Fruit fly (Drosophila melanogaster): ENCODE data around the gene kipf.

The kipf gene

dm6 chr3R:7962778-7963494, 49.3 kb downstream of the kipf start (continued):
- TF ChIP-seq CG8478 (optimal IDR thresholded peaks at IDR 0.05) (peak; percentile 72), CG7556 (GFP tag; optimal IDR thresholded peaks at IDR 0.05) (no peak), crp (GFP tag; optimal IDR thresholded peaks at IDR 0.05) (no peak), repo (GFP tag; optimal IDR thresholded peaks at IDR 0.05) (no peak), CG6654 (GFP tag; optimal IDR thresholded peaks at IDR 0.05) (peak; percentile 55), Neu2 (GFP tag; optimal IDR thresholded peaks at IDR 0.05; ENCODE audit: borderline replicate concordance) (no peak), Opbp (GFP tag; IDR thresholded peaks at IDR 0.05; ENCODE audit: partially characterized antibody) (0 out of 3 replicates have a peak, but pooled peaks have one; percentile 47), rib (GFP tag; IDR thresholded peaks at IDR 0.05) (no peak; the same call in 1 of the 2 replicates), disco-r (GFP tag; optimal IDR thresholded peaks at IDR 0.05) (no peak), CG14860 (GFP tag; IDR thresholded peaks at IDR 0.05; ENCODE audit: partially characterized antibody) (0 out of 3 replicates have a peak, but pooled peaks have one; percentile 34), CG5245 (GFP tag; optimal IDR thresholded peaks at IDR 0.05) (no peak), gsb-n (tag; optimal IDR thresholded peaks at IDR 0.05) (peak; percentile 29), CG12236 (GFP tag; optimal IDR thresholded peaks at IDR 0.05) (no peak), danr (GFP tag; IDR thresholded peaks at IDR 0.05) (no peak), Atf3 (GFP tag; optimal IDR thresholded peaks at IDR 0.05) (no peak), ac (GFP tag; optimal IDR thresholded peaks at IDR 0.05) (no peak), cas (GFP tag; IDR thresholded peaks at IDR 0.05) (no peak), aop (GFP tag; IDR thresholded peaks at IDR 0.05) (peak; percentile 74), ems (GFP tag; optimal IDR thresholded peaks at IDR 0.05) (no peak), CG4854 (GFP tag; optimal IDR thresholded peaks at IDR 0.05) (no peak), so (GFP tag; IDR thresholded peaks at IDR 0.05) (no peak), da (GFP tag; optimal IDR thresholded peaks at IDR 0.05) (no peak), yki (optimal IDR thresholded peaks at IDR 0.05) (no peak), CG9817 (tag; optimal IDR thresholded peaks at IDR 0.05) (no peak), CG10979 (tag; optimal IDR thresholded peaks at IDR 0.05) (peak; percentile 79), ken (GFP tag; IDR thresholded peaks at IDR 0.05) (no peak), eve (GFP tag; optimal IDR thresholded peaks at IDR 0.05) (peak in 1 of 2 experiments; percentile 64), CG5180 (GFP tag; optimal IDR thresholded peaks at IDR 0.05) (peak; percentile 94), CG13624 (GFP tag; optimal IDR thresholded peaks at IDR 0.05) (no peak), zfh1 (GFP tag; IDR thresholded peaks at IDR 0.05) (peak; percentile 57; the same call in 1 of the 3 replicates), CG4404 (GFP tag; IDR thresholded peaks at IDR 0.05) (no peak), CG10267 (tag; optimal IDR thresholded peaks at IDR 0.05) (peak; percentile 58), insv (GFP tag; optimal IDR thresholded peaks at IDR 0.05) (no peak), ham (GFP tag; IDR thresholded peaks at IDR 0.05) (no peak), abd-A (tag; optimal IDR thresholded peaks at IDR 0.05) (no peak), Dek (tag; optimal IDR thresholded peaks at IDR 0.05) (no peak), NFAT (GFP tag; IDR thresholded peaks at IDR 0.05) (no peak), stc (GFP tag; IDR thresholded peaks at IDR 0.05) (no peak), Nf-YA (GFP tag; IDR thresholded peaks at IDR 0.05) (no peak), Six4 (GFP tag; optimal IDR thresholded peaks at IDR 0.05) (peak; percentile 34), zfh2 (GFP tag; optimal IDR thresholded peaks at IDR 0.05) (no peak), Oaz (GFP tag; IDR thresholded peaks at IDR 0.05) (no peak), fd64A (GFP tag; optimal IDR thresholded peaks at IDR 0.05) (no peak), Doc3 (GFP tag; IDR thresholded peaks at IDR 0.05; ENCODE audit: partially characterized antibody) (no peak), CG10274 (GFP tag; optimal IDR thresholded peaks at IDR 0.05) (no peak), CG15696 (tag; optimal IDR thresholded peaks at IDR 0.05) (peak; percentile 69), CG14441 (GFP tag; IDR thresholded peaks at IDR 0.05) (no peak), CG7928 (GFP tag; optimal IDR thresholded peaks at IDR 0.05) (no peak), CG12769 (tag; optimal IDR thresholded peaks at IDR 0.05) (no peak), CG9727 (GFP tag; optimal IDR thresholded peaks at IDR 0.05) (peak; percentile 82), CG11560 (tag; IDR thresholded peaks at IDR 0.05) (no peak)
